Fruit fly (Drosophila melanogaster) whole organism, prepupa: ENCODE data around the gene CG11912.
A peak's percentile ranks its signal among the peaks of the same experiment; 100 is the strongest.

Experiments
- CG10631 ChIP-seq: fragments of 200-800 bp; sonication (Bioruptor generic); optimal IDR thresholded peaks from 2 replicates; lab custom pipeline; 2016; ENCODE audit warnings: missing biosample characterization, missing genetic modification characterization
- CG10669 ChIP-seq: fragments of 200-800 bp; sonication (Bioruptor generic); optimal IDR thresholded peaks from 3 replicates; lab custom pipeline; 2018; ENCODE audit warnings: missing biosample characterization, mild to moderate bottlenecking, missing genetic modification characterization, moderate library complexity
- CG11762 ChIP-seq: fragments of 200-800 bp; sonication (Bioruptor generic); optimal IDR thresholded peaks from 3 replicates; lab custom pipeline; 2016; ENCODE audit warnings: missing biosample characterization, missing genetic modification characterization; ENCODE audit not compliant: insufficient read depth
- CG11902 ChIP-seq: fragments of 200-800 bp; sonication (Bioruptor generic); optimal IDR thresholded peaks from 3 replicates; lab custom pipeline; 2016; ENCODE audit warnings: missing biosample characterization, missing genetic modification characterization
- CG16779 ChIP-seq: fragments of 200-800 bp; sonication (Bioruptor generic); optimal IDR thresholded peaks from 3 replicates; lab custom pipeline; 2017; ENCODE audit warnings: missing biosample characterization, mild to moderate bottlenecking, missing genetic modification characterization
- CG3032 ChIP-seq: fragments of 200-800 bp; optimal IDR thresholded peaks from 2 replicates; lab custom pipeline; 2019; ENCODE audit warnings: missing biosample characterization, mild to moderate bottlenecking, missing genetic modification characterization, moderate library complexity
- CG32006 ChIP-seq: fragments of 200-800 bp; sonication (Bioruptor generic); optimal IDR thresholded peaks from 3 replicates; lab custom pipeline; 2017; ENCODE audit warnings: missing biosample characterization, mild to moderate bottlenecking, missing genetic modification characterization
- CG34406 ChIP-seq: fragments of 200-800 bp; sonication (Bioruptor generic); optimal IDR thresholded peaks from 3 replicates; lab custom pipeline; 2016; ENCODE audit warnings: missing biosample characterization, missing genetic modification characterization
- CG3919 ChIP-seq: fragments of 200-800 bp; sonication (Bioruptor generic); optimal IDR thresholded peaks from 3 replicates; lab custom pipeline; 2016; ENCODE audit warnings: missing biosample characterization, missing genetic modification characterization
- CG4318 ChIP-seq: fragments of 200-800 bp; sonication (Bioruptor generic); optimal IDR thresholded peaks from 3 replicates; lab custom pipeline; 2017; ENCODE audit warnings: missing biosample characterization, mild to moderate bottlenecking, missing genetic modification characterization
- CG6163 ChIP-seq: fragments of 200-800 bp; sonication (Bioruptor generic); IDR thresholded peaks from 3 replicates; pipeline ENCODE4 v1.3.6; 2022; ENCODE audit warnings: missing biosample characterization, missing genetic modification characterization
- CG6808 ChIP-seq: fragments of 200-800 bp; sonication (Bioruptor generic); optimal IDR thresholded peaks from 3 replicates; lab custom pipeline; 2017; ENCODE audit warnings: missing biosample characterization, missing genetic modification characterization, mild to moderate bottlenecking, moderate library complexity, missing genetic modification reagents
- CG7368 ChIP-seq: fragments of 200-800 bp; sonication (Bioruptor generic); optimal IDR thresholded peaks from 3 replicates; lab custom pipeline; 2016; ENCODE audit warnings: missing biosample characterization, missing genetic modification characterization
- CG8632 ChIP-seq: fragments of 200-800 bp; sonication (Bioruptor generic); optimal IDR thresholded peaks from 3 replicates; lab custom pipeline; 2016; ENCODE audit warnings: missing biosample characterization, missing genetic modification characterization
- Eip78C ChIP-seq: fragments of 200-800 bp; sonication (Bioruptor generic); peaks from one replicate; lab custom pipeline; 2016; ENCODE audit warnings: missing biosample characterization, missing genetic modification characterization
- Eip93F ChIP-seq: fragments of 200-800 bp; sonication (Bioruptor generic); optimal IDR thresholded peaks from 2 replicates; lab custom pipeline; 2016; ENCODE audit warnings: missing biosample characterization, mild to moderate bottlenecking, missing genetic modification characterization
- Ets21C ChIP-seq: fragments of 200-800 bp; sonication (Bioruptor generic); optimal IDR thresholded peaks from 3 replicates; lab custom pipeline; 2016; ENCODE audit warnings: missing biosample characterization, missing genetic modification characterization
- Gug ChIP-seq: fragments of 200-800 bp; sonication (Bioruptor generic); IDR thresholded peaks from 2 replicates; pipeline ENCODE4 v1.3.6; 2022; ENCODE audit warnings: missing biosample characterization, missing genetic modification characterization
- Hr38 ChIP-seq: sonication (Bioruptor generic); optimal IDR thresholded peaks from 2 replicates; lab custom pipeline; 2016; ENCODE audit warnings: missing biosample characterization, missing genetic modification characterization
- Lpt ChIP-seq: fragments of 200-800 bp; sonication (Bioruptor generic); optimal IDR thresholded peaks from 3 replicates; lab custom pipeline; 2016; ENCODE audit warnings: missing biosample characterization, missing genetic modification characterization
- Met ChIP-seq: fragments of 200-800 bp; sonication (Bioruptor generic); optimal IDR thresholded peaks from 3 replicates; lab custom pipeline; 2016; ENCODE audit warnings: missing biosample characterization, missing genetic modification characterization
- Smox ChIP-seq: fragments of 200-800 bp; sonication (Bioruptor generic); optimal IDR thresholded peaks from 3 replicates; lab custom pipeline; 2016; ENCODE audit warnings: missing biosample characterization, missing genetic modification characterization
- Sox102F ChIP-seq: fragments of 200-800 bp; sonication (Bioruptor generic); optimal IDR thresholded peaks from 2 replicates; lab custom pipeline; 2016; ENCODE audit warnings: missing biosample characterization, mild to moderate bottlenecking, missing genetic modification characterization
- Sox14 ChIP-seq: fragments of 200-800 bp; sonication (Bioruptor generic); optimal IDR thresholded peaks from 3 replicates; lab custom pipeline; 2016; ENCODE audit warnings: missing biosample characterization, missing genetic modification characterization
- Sox15 ChIP-seq: fragments of 200-800 bp; sonication (Bioruptor generic); optimal IDR thresholded peaks from 3 replicates; lab custom pipeline; 2016; ENCODE audit warnings: missing biosample characterization, missing genetic modification characterization
- achi ChIP-seq: fragments of 200-800 bp; sonication (Bioruptor generic); optimal IDR thresholded peaks from 3 replicates; lab custom pipeline; 2016; ENCODE audit warnings: missing biosample characterization, missing genetic modification characterization
- acj6 ChIP-seq: fragments of 200-800 bp; sonication (Bioruptor generic); optimal IDR thresholded peaks from 3 replicates; lab custom pipeline; 2016; ENCODE audit warnings: missing biosample characterization, missing genetic modification characterization
- cyc ChIP-seq: fragments of 200-800 bp; sonication (Bioruptor generic); optimal IDR thresholded peaks from 3 replicates; lab custom pipeline; 2016; ENCODE audit warnings: missing biosample characterization, missing genetic modification characterization
- dac ChIP-seq: fragments of 200-800 bp; sonication (Bioruptor generic); optimal IDR thresholded peaks from 2 replicates; lab custom pipeline; 2017; ENCODE audit warnings: missing biosample characterization, mild to moderate bottlenecking, missing genetic modification characterization
- dsx ChIP-seq: fragments of 200-800 bp; optimal IDR thresholded peaks from 3 replicates; lab custom pipeline; 2019; ENCODE audit warnings: missing biosample characterization, mild to moderate bottlenecking, missing genetic modification characterization, moderate library complexity; ENCODE audit not compliant: poor library complexity, severe bottlenecking
- esn ChIP-seq: fragments of 200-800 bp; sonication (Bioruptor generic); optimal IDR thresholded peaks from 2 replicates; lab custom pipeline; 2016; ENCODE audit warnings: missing biosample characterization, mild to moderate bottlenecking, missing genetic modification characterization, moderate library complexity
- fd59A ChIP-seq: fragments of 200-800 bp; sonication (Bioruptor generic); optimal IDR thresholded peaks from 2 replicates; lab custom pipeline; 2017; ENCODE audit warnings: missing biosample characterization, mild to moderate bottlenecking, missing genetic modification characterization, missing genetic modification reagents
- fkh ChIP-seq: fragments of 200-800 bp; sonication (Bioruptor generic); optimal IDR thresholded peaks from 3 replicates; lab custom pipeline; 2017; ENCODE audit warnings: missing biosample characterization, mild to moderate bottlenecking, missing genetic modification characterization, moderate library complexity
- lz ChIP-seq: fragments of 200-800 bp; sonication (Bioruptor generic); optimal IDR thresholded peaks from 3 replicates; lab custom pipeline; 2016; ENCODE audit warnings: missing biosample characterization, missing genetic modification characterization
- pdm3 ChIP-seq: fragments of 200-800 bp; sonication (Bioruptor generic); optimal IDR thresholded peaks from 3 replicates; lab custom pipeline; 2016; ENCODE audit warnings: missing biosample characterization, missing genetic modification characterization
- salr ChIP-seq, 2 experiments: fragments of 200-800 bp; sonication (Bioruptor generic); optimal IDR thresholded peaks; 3 replicates each; lab custom pipeline; 2016 to 2018; ENCODE audit warnings: missing biosample characterization in 2 of 2, missing genetic modification characterization in 2 of 2, mild to moderate bottlenecking in 1 of 2
- spab ChIP-seq: fragments of 200-800 bp; sonication (Bioruptor generic); optimal IDR thresholded peaks from 2 replicates; lab custom pipeline; 2017; ENCODE audit warnings: missing biosample characterization, mild to moderate bottlenecking, missing genetic modification characterization, missing genetic modification reagents
- svp ChIP-seq: fragments of 200-800 bp; sonication (Bioruptor generic); peaks from one replicate; lab custom pipeline; 2016; ENCODE audit warnings: missing biosample characterization, missing genetic modification characterization
- vri ChIP-seq: fragments of 200-800 bp; sonication (Bioruptor generic); optimal IDR thresholded peaks from 3 replicates; lab custom pipeline; 2016; ENCODE audit warnings: missing biosample characterization, mild to moderate bottlenecking, missing genetic modification characterization

CG11912 gene

DNA sequence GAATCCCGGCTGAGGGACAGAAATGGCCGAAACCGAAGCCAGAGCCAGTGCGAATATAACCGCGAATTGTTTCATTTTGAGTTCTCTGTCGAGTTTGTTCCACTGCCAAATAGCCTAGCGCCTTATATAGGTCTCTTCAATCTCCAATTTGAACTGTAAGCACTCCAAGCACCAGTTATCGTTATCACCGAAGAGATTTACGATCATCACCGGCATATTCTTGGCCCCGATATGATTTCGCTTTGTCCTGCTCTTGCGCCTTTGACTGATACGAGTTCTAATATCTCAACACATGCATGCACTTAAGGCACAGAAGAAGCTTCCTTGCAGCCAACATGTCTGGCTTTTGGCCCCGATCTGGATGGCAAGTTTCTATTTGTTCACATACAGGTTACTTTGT, at the start of gene CG11912:
CG11912 (minus strand) TSS at position 101 of the 400 bp plus-strand sequence.
- TF ChIP-seq CG8632 (GFP tag; lab: Kevin White, UChicago) = no peak
- no peak for TF ChIP-seq CG11902 (GFP tag; lab: Kevin White, UChicago)
- TF ChIP-seq Lpt (GFP tag; lab: Kevin White, UChicago) = no peak

DNA sequence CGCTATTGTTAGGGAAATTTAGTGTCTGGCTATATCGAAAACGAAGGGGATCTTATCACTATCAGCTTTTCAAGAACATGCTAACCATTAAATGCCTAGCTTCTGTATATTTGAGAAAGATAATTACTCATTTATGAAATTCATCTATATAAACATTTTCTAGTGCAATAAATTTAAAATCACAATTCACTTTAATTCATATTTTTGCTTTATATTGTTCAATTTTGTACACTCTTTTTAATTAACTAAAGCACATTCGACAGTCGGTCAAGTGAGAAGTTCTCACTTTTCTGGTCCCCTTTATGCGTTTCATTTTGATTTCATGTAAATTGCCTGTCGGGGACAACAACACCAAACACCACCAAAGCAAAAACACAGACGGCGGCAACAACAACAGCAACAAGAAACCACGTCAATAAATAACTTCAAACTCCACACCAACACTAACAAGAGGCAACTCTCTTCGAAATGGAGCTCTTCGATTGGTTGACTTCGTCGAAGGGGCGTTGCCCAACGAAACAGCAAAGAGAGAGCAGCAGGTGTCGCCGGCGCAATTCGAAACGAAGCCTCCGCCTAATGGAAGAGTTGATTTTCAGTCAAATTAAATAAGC, 49.4 kb upstream of the CG11912 start:
- peak; percentile 14 for TF ChIP-seq Sox102F
- TF ChIP-seq spab (GFP tag; lab: Kevin White, UChicago) = no peak
- no peak for TF ChIP-seq Eip93F (GFP tag; lab: Kevin White, UChicago)
- peak; percentile 5 for TF ChIP-seq acj6 (GFP tag; lab: Kevin White, UChicago)
- no peak for TF ChIP-seq CG6808 (GFP tag; lab: Kevin White, UChicago)
- TF ChIP-seq CG11762 (GFP tag; lab: Kevin White, UChicago) = no peak
- peak; percentile 69 for TF ChIP-seq svp (GFP tag; lab: Kevin White, UChicago)
- TF ChIP-seq Sox15 (GFP tag; lab: Kevin White, UChicago) = no peak
- TF ChIP-seq esn (GFP tag; lab: Kevin White, UChicago) = peak; percentile 29
- no peak for TF ChIP-seq Hr38
- peak; percentile 35 for TF ChIP-seq Eip78C (GFP tag; lab: Kevin White, UChicago)
- no peak for TF ChIP-seq CG3919 (GFP tag; lab: Kevin White, UChicago)
- TF ChIP-seq CG10669 (GFP tag; lab: Kevin White, UChicago) = peak; percentile 1
- no peak for TF ChIP-seq achi (GFP tag; lab: Kevin White, UChicago)
- peak; percentile 3 for TF ChIP-seq CG32006 (GFP tag; lab: Kevin White, UChicago)

DNA sequence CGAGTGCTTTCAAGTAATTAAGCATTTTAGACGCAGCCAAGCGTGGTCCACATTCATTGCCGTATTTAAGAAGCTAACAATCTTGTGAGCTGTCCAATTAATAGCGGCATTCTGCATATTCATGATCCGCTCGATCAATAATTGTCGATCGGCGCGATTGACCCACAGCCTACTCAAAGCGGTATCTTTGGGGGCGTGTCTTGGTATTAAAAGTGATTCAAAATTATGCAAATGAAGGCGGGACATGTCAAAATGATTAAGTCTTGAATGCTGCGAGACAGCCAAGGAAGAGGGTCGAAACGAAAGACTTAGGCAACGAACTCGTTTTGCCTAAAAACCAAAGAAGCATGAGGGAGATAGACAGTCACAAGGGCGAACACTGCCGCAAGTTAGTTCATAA, 47.8 kb upstream of the CG11912 start:
- TF ChIP-seq lz (GFP tag; lab: Kevin White, UChicago) (no peak), CG10631 (GFP tag; lab: Kevin White, UChicago) (no peak), Met (GFP tag; lab: Kevin White, UChicago) (no peak), Sox15 (GFP tag; lab: Kevin White, UChicago) (no peak), salr (GFP tag; optimal IDR thresholded peaks at IDR 0.05; lab: Kevin White, UChicago) (no peak), fd59A (GFP tag; lab: Kevin White, UChicago) (no peak), fkh (GFP tag; lab: Kevin White, UChicago) (no peak), Smox (GFP tag; lab: Kevin White, UChicago) (no peak), CG7368 (GFP tag; lab: Kevin White, UChicago) (no peak), cyc (no peak)

DNA sequence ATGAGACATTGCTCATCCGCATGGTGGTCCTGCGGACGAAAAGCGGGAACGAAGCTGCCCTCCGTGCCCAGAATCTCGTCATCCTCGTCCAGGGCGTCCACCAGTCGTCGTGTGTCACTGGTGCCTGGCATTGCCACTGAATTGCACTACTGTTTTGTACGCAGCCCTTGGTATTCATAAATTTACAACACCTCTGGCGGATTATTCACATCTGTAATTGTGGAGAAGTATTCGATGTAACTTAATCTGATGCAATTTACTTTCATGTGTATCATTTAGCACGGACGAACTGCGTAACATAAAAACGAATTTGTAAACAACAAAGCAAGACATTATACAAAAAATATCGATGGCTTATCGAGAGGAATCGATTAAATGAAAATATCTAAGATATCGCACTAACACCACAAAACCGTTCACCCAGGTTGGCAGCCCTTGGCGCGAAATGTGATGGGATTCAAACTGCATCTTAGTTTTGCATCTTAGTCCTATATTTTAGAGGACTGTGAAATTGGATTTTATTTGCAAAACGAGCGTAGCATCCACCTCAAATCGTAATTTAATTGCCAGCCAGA, 38.6 kb upstream of the CG11912 start, which contains the start of gene Ent1:
Ent1 (minus strand) TSS at position 319 of the 575 bp plus-strand sequence.
- TF ChIP-seq Sox14 (GFP tag; lab: Kevin White, UChicago) = peak; percentile 74
- TF ChIP-seq pdm3 (GFP tag; lab: Kevin White, UChicago) = no peak
- TF ChIP-seq fkh (GFP tag; lab: Kevin White, UChicago) = peak; percentile 52
- TF ChIP-seq CG3032 = no peak
- no peak for TF ChIP-seq CG4318
- TF ChIP-seq CG16779 = no peak
- no peak for TF ChIP-seq CG6163
- no peak for TF ChIP-seq CG34406
- TF ChIP-seq Eip78C (GFP tag; lab: Kevin White, UChicago) = peak; percentile 13
- TF ChIP-seq CG11902 (GFP tag; lab: Kevin White, UChicago) = no peak
- TF ChIP-seq Hr38 = no peak
- no peak for TF ChIP-seq Ets21C
- peak; percentile 7 for TF ChIP-seq vri (GFP tag; lab: Kevin White, UChicago)
- peak; percentile 59 for TF ChIP-seq svp (GFP tag; lab: Kevin White, UChicago)
- no peak for TF ChIP-seq dac (GFP tag; lab: Kevin White, UChicago)
- TF ChIP-seq dsx = peak; percentile 48
- TF ChIP-seq CG3919 (GFP tag; lab: Kevin White, UChicago) = no peak
- TF ChIP-seq Gug = no peak
